Worm (Caenorhabditis elegans) whole organism, L4 larva: Measurements from ENCODE around the gene srx-5.
A peak's percentile ranks its signal among the peaks of the same experiment; 100 is the strongest.

Experiments used
- D1046.2 ChIP-seq: fragments of 200-800 bp; sonication (Bioruptor generic); IDR thresholded peaks from 2 replicates; pipeline ENCODE4 v1.3.6; 2022; ENCODE audit warnings: missing genetic modification characterization, missing compliant biosample characterization
- F10B5.3 ChIP-seq: sonication (generic microtip); optimal IDR thresholded peaks from 2 replicates; lab custom pipeline; 2016; ENCODE audit warnings: mild to moderate bottlenecking, missing genetic modification characterization, missing compliant biosample characterization
- F37D6.2 ChIP-seq: sonication (generic microtip); optimal IDR thresholded peaks from 2 replicates; lab custom pipeline; 2016; ENCODE audit warnings: mild to moderate bottlenecking, missing genetic modification characterization, missing compliant biosample characterization
- F44E2.7 ChIP-seq: fragments of 200-800 bp; sonication (Bioruptor generic); IDR thresholded peaks from 2 replicates; pipeline ENCODE4 v2.1.2; 2022; ENCODE audit warnings: missing genetic modification characterization, missing compliant biosample characterization
- F49E8.2 ChIP-seq: sonication (generic microtip); optimal IDR thresholded peaks from 2 replicates; lab custom pipeline; 2016; ENCODE audit warnings: missing compliant biosample characterization, mild to moderate bottlenecking, missing genetic modification characterization, borderline replicate concordance
- R02D3.7 ChIP-seq: fragments of 150-350 bp; sonication (generic microtip); optimal IDR thresholded peaks from 3 replicates; lab custom pipeline; 2014; ENCODE audit warnings: missing biosample characterization, missing genetic modification characterization
- T26A8.4 ChIP-seq: fragments of 200-800 bp; sonication (Bioruptor generic); IDR thresholded peaks from 2 replicates; pipeline ENCODE4 v1.3.6; 2022; ENCODE audit warnings: missing genetic modification characterization, missing compliant biosample characterization
- Y105C5A.15 ChIP-seq: fragments of 200-800 bp; sonication (Bioruptor generic); IDR thresholded peaks from 2 replicates; pipeline ENCODE4 v1.3.6; 2022; ENCODE audit warnings: missing genetic modification characterization, missing compliant biosample characterization
- aha-1 ChIP-seq: fragments of 150-350 bp; peaks from one replicate; lab custom pipeline; 2014; ENCODE audit warnings: missing biosample characterization, missing genetic modification characterization
- aly-2 ChIP-seq: sonication (generic microtip); optimal IDR thresholded peaks from 2 replicates; lab custom pipeline; 2018; ENCODE audit warnings: missing biosample characterization, missing genetic modification characterization
- ama-1 ChIP-seq: fragments of 150-350 bp; optimal IDR thresholded peaks from 2 replicates; lab custom pipeline; 2014; ENCODE audit warnings: inconsistent platforms, mixed read lengths
- attf-4 ChIP-seq: sonication (generic microtip); optimal IDR thresholded peaks from 3 replicates; lab custom pipeline; 2017; ENCODE audit warnings: missing biosample characterization, missing genetic modification characterization
- ceh-20 ChIP-seq: fragments of 200-800 bp; sonication (Bioruptor generic); IDR thresholded peaks from 2 replicates; pipeline ENCODE4 v1.3.6; 2022; ENCODE audit warnings: missing genetic modification reagents, missing genetic modification characterization, missing compliant biosample characterization
- ceh-44 ChIP-seq: fragments of 200-800 bp; sonication (Bioruptor generic); IDR thresholded peaks from 2 replicates; pipeline ENCODE4 v1.3.6; 2022; ENCODE audit warnings: missing genetic modification reagents, missing genetic modification characterization, missing compliant biosample characterization
- ceh-82 ChIP-seq: sonication (generic microtip); optimal IDR thresholded peaks from 2 replicates; lab custom pipeline; 2017; ENCODE audit warnings: missing biosample characterization, missing genetic modification characterization
- ctbp-1 ChIP-seq: fragments of 200-800 bp; sonication (Bioruptor generic); IDR thresholded peaks from 2 replicates; pipeline ENCODE4 v1.3.6; 2022; ENCODE audit warnings: missing genetic modification reagents, missing genetic modification characterization, missing compliant biosample characterization
- daf-19 ChIP-seq: fragments of 200-800 bp; sonication (Bioruptor generic); conservative IDR thresholded peaks from 2 replicates; pipeline ENCODE4 v1.3.6; 2022; ENCODE audit warnings: missing genetic modification characterization, missing compliant biosample characterization
- daf-8 ChIP-seq: fragments of 200-800 bp; sonication (Bioruptor generic); IDR thresholded peaks from 2 replicates; pipeline ENCODE4 v1.3.6; 2022; ENCODE audit warnings: missing genetic modification characterization, missing compliant biosample characterization
- dmd-6 ChIP-seq: fragments of 200-800 bp; sonication (Bioruptor generic); IDR thresholded peaks from 2 replicates; pipeline ENCODE4 v1.3.6; 2022; ENCODE audit warnings: missing genetic modification reagents, missing genetic modification characterization, missing compliant biosample characterization
- duxl-1 ChIP-seq: sonication (generic microtip); optimal IDR thresholded peaks from 2 replicates; lab custom pipeline; 2016; ENCODE audit warnings: mild to moderate bottlenecking, missing genetic modification characterization, moderate library complexity, missing compliant biosample characterization; ENCODE audit not compliant: poor library complexity
- dve-1 ChIP-seq: sonication (generic microtip); optimal IDR thresholded peaks from 2 replicates; lab custom pipeline; 2017; ENCODE audit warnings: antibody characterized with exemption, mild to moderate bottlenecking, missing genetic modification characterization, missing compliant biosample characterization; ENCODE audit not compliant: insufficient read depth
- egl-27 ChIP-seq: sonication (generic microtip); optimal IDR thresholded peaks from 3 replicates; lab custom pipeline; 2017; ENCODE audit warnings: missing biosample characterization, missing genetic modification reagents, missing genetic modification characterization
- hif-1 ChIP-seq, 2 experiments: sonication (generic microtip); optimal IDR thresholded peaks; 2 replicates each; lab custom pipeline; 2016 to 2017; ENCODE audit warnings: missing compliant biosample characterization in 2 of 2, missing genetic modification characterization in 2 of 2, missing genetic modification reagents in 2 of 2, missing genotype in 2 of 2, mild to moderate bottlenecking in 1 of 2
- hlh-11 ChIP-seq: fragments of 200-800 bp; sonication (Bioruptor generic); optimal IDR thresholded peaks from 2 replicates; lab custom pipeline; 2018; ENCODE audit warnings: mild to moderate bottlenecking, missing genetic modification characterization, missing compliant biosample characterization
- hmg-1.1 ChIP-seq: fragments of 200-800 bp; sonication (Bioruptor generic); IDR thresholded peaks from 2 replicates; pipeline ENCODE4 v1.3.6; 2022; ENCODE audit warnings: missing genetic modification reagents, missing genetic modification characterization, missing compliant biosample characterization
- lin-1 ChIP-seq: fragments of 200-800 bp; sonication (Bioruptor generic); IDR thresholded peaks from 2 replicates; pipeline ENCODE4 v1.3.6; 2022; ENCODE audit warnings: missing genetic modification reagents, missing genetic modification characterization, missing compliant biosample characterization
- lin-13 ChIP-seq: fragments of 150-350 bp; optimal IDR thresholded peaks from 2 replicates; lab custom pipeline; 2014; ENCODE audit warnings: missing biosample characterization, missing genetic modification reagents, missing genetic modification characterization
- lin-15B ChIP-seq: fragments of 150-350 bp; sonication (generic microtip); optimal IDR thresholded peaks from 3 replicates; lab custom pipeline; 2014; ENCODE audit warnings: missing biosample characterization, missing genetic modification characterization
- lin-39 ChIP-seq: fragments of 150-350 bp; optimal IDR thresholded peaks from 2 replicates; lab custom pipeline; 2014; ENCODE audit warnings: missing biosample characterization, missing genetic modification reagents, missing genetic modification characterization
- lsy-2 ChIP-seq, 2 experiments: fragments of 150-350 bp in 1 of 2; sonication (generic microtip) in 1 of 2; optimal IDR thresholded peaks; 2 replicates each; lab custom pipeline; 2014 to 2017; ENCODE audit warnings: missing biosample characterization in 2 of 2, missing genetic modification characterization in 2 of 2
- mdt-29 ChIP-seq: fragments of 200-800 bp; sonication (Bioruptor generic); IDR thresholded peaks from 2 replicates; pipeline ENCODE4 v1.3.6; 2022; ENCODE audit warnings: missing genetic modification reagents, missing genetic modification characterization, missing compliant biosample characterization
- mes-2 ChIP-seq: sonication (generic microtip); optimal IDR thresholded peaks from 2 replicates; lab custom pipeline; 2016; ENCODE audit warnings: missing genotype, mild to moderate bottlenecking, missing genetic modification characterization, missing compliant biosample characterization; ENCODE audit not compliant: poor library complexity, severe bottlenecking
- nhr-102 ChIP-seq: sonication (generic microtip); optimal IDR thresholded peaks from 2 replicates; lab custom pipeline; 2016; ENCODE audit warnings: mild to moderate bottlenecking, missing genetic modification characterization, moderate library complexity, missing compliant biosample characterization
- nhr-11 ChIP-seq: fragments of 150-350 bp; optimal IDR thresholded peaks from 2 replicates; lab custom pipeline; 2014; ENCODE audit warnings: missing biosample characterization, missing genetic modification characterization
- nhr-237 ChIP-seq: sonication (generic microtip); optimal IDR thresholded peaks from 2 replicates; lab custom pipeline; 2017; ENCODE audit warnings: missing biosample characterization, missing genetic modification characterization
- nhr-25 ChIP-seq: sonication (generic microtip); optimal IDR thresholded peaks from 2 replicates; lab custom pipeline; 2017; ENCODE audit warnings: missing genetic modification characterization, mild to moderate bottlenecking, missing compliant biosample characterization, antibody characterized with exemption, moderate library complexity, borderline replicate concordance; ENCODE audit not compliant: insufficient read depth
- nhr-28 ChIP-seq: fragments of 150-350 bp; optimal IDR thresholded peaks from 2 replicates; lab custom pipeline; 2014; ENCODE audit warnings: missing biosample characterization, missing genetic modification characterization
- nhr-48 ChIP-seq: sonication (generic microtip); optimal IDR thresholded peaks from 2 replicates; lab custom pipeline; 2016; ENCODE audit warnings: mild to moderate bottlenecking, missing genetic modification characterization, missing compliant biosample characterization
- nhr-6 ChIP-seq: fragments of 150-350 bp; optimal IDR thresholded peaks from 2 replicates; lab custom pipeline; 2014; ENCODE audit warnings: missing biosample characterization, missing genetic modification characterization
- php-3 ChIP-seq: fragments of 200-800 bp; sonication (Bioruptor generic); IDR thresholded peaks from 2 replicates; pipeline ENCODE4 v1.3.6; 2022; ENCODE audit warnings: missing genetic modification reagents, missing genetic modification characterization, missing compliant biosample characterization
- pqm-1 ChIP-seq: sonication (generic microtip); optimal IDR thresholded peaks from 2 replicates; lab custom pipeline; 2017; ENCODE audit warnings: missing biosample characterization, missing genetic modification characterization
- saeg-2 ChIP-seq: fragments of 200-800 bp; sonication (Bioruptor generic); IDR thresholded peaks from 2 replicates; pipeline ENCODE4 v1.3.6; 2022; ENCODE audit warnings: missing genetic modification reagents, missing genetic modification characterization, missing compliant biosample characterization
- sdz-12 ChIP-seq: fragments of 200-800 bp; sonication (Bioruptor generic); optimal IDR thresholded peaks from 2 replicates; lab custom pipeline; 2018; ENCODE audit warnings: mild to moderate bottlenecking, missing genetic modification characterization, missing compliant biosample characterization
- set-16 ChIP-seq: fragments of 200-800 bp; sonication (Bioruptor generic); IDR thresholded peaks from 2 replicates; pipeline ENCODE4 v1.3.6; 2022; ENCODE audit warnings: missing genetic modification reagents, missing genetic modification characterization, missing compliant biosample characterization
- snpc-4 ChIP-seq: fragments of 150-350 bp; optimal IDR thresholded peaks from 2 replicates; lab custom pipeline; 2014; ENCODE audit warnings: missing biosample characterization, missing genetic modification characterization
- tra-1 ChIP-seq: fragments of 200-800 bp; sonication (Bioruptor generic); IDR thresholded peaks from 2 replicates; pipeline ENCODE4 v1.3.6; 2022; ENCODE audit warnings: missing genetic modification reagents, missing genetic modification characterization, missing compliant biosample characterization
- unc-39 ChIP-seq: sonication (generic microtip); optimal IDR thresholded peaks from 2 replicates; lab custom pipeline; 2017; ENCODE audit warnings: missing biosample characterization, missing genetic modification characterization
- zip-11 ChIP-seq: fragments of 200-800 bp; sonication (Bioruptor generic); IDR thresholded peaks from 2 replicates; pipeline ENCODE4 v1.3.6; 2022; ENCODE audit warnings: missing genetic modification characterization, missing compliant biosample characterization
- zip-2 ChIP-seq: fragments of 150-350 bp; optimal IDR thresholded peaks from 2 replicates; lab custom pipeline; 2014; ENCODE audit warnings: missing biosample characterization, missing genetic modification characterization
- ztf-7 ChIP-seq: fragments of 150-350 bp; optimal IDR thresholded peaks from 2 replicates; lab custom pipeline; 2014; ENCODE audit warnings: missing biosample characterization, missing genetic modification characterization

srx-5 gene

DNA sequence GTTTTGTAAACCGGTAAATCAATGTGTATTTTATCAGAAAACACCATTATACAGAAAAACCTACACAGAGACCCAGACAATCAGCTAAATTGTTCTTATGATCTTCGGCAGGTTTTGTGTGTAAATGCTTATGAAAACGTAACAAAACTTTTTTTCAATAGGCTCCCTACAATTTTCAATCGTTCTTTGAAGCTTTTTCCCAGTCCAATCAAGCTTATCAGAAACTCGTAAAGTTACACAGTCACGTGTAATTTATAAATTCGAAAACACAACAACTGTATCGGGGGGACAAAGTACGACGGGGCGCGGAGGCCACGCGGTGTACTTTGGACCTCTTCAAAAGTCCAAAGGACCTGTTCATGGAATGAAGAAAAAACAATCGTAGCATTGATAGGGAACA, 30.3 kb downstream of the srx-5 start (continued):
- TF ChIP-seq lin-1 (GFP tag; lab: Robert Waterston, UW) (0 out of 2 replicates have a peak, but pooled peaks have one; percentile 31), nhr-6 (tag; lab: Kevin White, UChicago) (no peak), hif-1 (tag; optimal IDR thresholded peaks at IDR 0.05; lab: Kevin White, UChicago) (peak in 1 of 2 experiments; percentile 47), nhr-11 (no peak), nhr-102 (tag; lab: Kevin White, UChicago) (peak; percentile 73), F37D6.2 (tag; lab: Kevin White, UChicago) (no peak), ctbp-1 (GFP tag; lab: Robert Waterston, UW) (0 out of 2 replicates have a peak, but pooled peaks have one; percentile 25), attf-4 (tag; lab: Kevin White, UChicago) (no peak), dve-1 (tag; lab: Kevin White, UChicago) (peak; percentile 89), zip-11 (GFP tag; lab: Robert Waterston, UW) (no peak), set-16 (GFP tag; lab: Robert Waterston, UW) (no peak), snpc-4 (tag; lab: Kevin White, UChicago) (no peak), php-3 (GFP tag; lab: Robert Waterston, UW) (peak; percentile 93), aha-1 (tag; lab: Kevin White, UChicago) (peak; percentile 47), nhr-28 (tag; lab: Kevin White, UChicago) (peak; percentile 19), F44E2.7 (GFP tag; lab: Robert Waterston, UW) (no peak), lin-15B (tag; lab: Kevin White, UChicago) (no peak), hmg-1.1 (no peak), nhr-48 (tag; lab: Kevin White, UChicago) (peak; percentile 79), zip-2 (tag; lab: Kevin White, UChicago) (no peak), daf-19 (no peak), mdt-29 (GFP tag; lab: Robert Waterston, UW) (peak; percentile 86), F10B5.3 (tag; lab: Kevin White, UChicago) (no peak), lsy-2 (tag; optimal IDR thresholded peaks at IDR 0.05; lab: Kevin White, UChicago) (peak in 1 of 2 experiments; percentile 26)

DNA sequence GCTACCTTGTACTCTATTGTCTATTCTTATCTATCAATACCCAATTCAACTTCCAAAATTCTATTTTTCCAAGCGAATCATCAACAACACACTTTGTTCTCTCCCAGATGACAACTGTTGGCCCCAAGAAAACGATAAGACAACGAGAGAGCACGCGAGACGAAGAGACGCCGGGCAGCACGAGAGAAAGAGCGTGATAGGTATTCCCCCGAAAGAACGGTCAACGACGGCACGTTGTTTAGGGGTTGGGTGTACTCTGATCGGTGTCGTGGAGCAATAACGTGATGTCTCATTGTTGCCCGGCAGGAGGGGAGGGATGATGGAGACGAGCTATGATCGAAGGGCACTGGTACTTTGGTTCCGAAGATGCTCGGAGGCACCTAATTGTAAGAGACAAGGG, 31.5 kb downstream of the srx-5 start:
- TF ChIP-seq R02D3.7, result no peak
- TF ChIP-seq nhr-102 (tag; lab: Kevin White, UChicago), result peak; percentile 93
- TF ChIP-seq mes-2, result peak; percentile 71
- peak; percentile 89 for TF ChIP-seq T26A8.4 (GFP tag; lab: Robert Waterston, UW)
- peak; percentile 90 for TF ChIP-seq ceh-20 (GFP tag; lab: Robert Waterston, UW)
- TF ChIP-seq duxl-1 (tag; lab: Kevin White, UChicago), result peak; percentile 73
- no peak for TF ChIP-seq lin-39 (tag; lab: Kevin White, UChicago)
- TF ChIP-seq mdt-29 (GFP tag; lab: Robert Waterston, UW), result peak; percentile 98
- TF ChIP-seq ztf-7 (tag; lab: Kevin White, UChicago), result no peak
- TF ChIP-seq aly-2 (tag; lab: Kevin White, UChicago), result no peak
- no peak for TF ChIP-seq ceh-82
- TF ChIP-seq nhr-48 (tag; lab: Kevin White, UChicago), result peak; percentile 92
- TF ChIP-seq F49E8.2 (tag; lab: Kevin White, UChicago), result no peak
- peak; percentile 94 for TF ChIP-seq tra-1
- TF ChIP-seq ceh-44 (GFP tag; lab: Robert Waterston, UW), result no peak
- peak; percentile 13 for TF ChIP-seq sdz-12 (GFP tag; lab: Kevin White, UChicago)
- TF ChIP-seq unc-39 (tag; lab: Kevin White, UChicago), result no peak
- TF ChIP-seq egl-27 (tag; lab: Kevin White, UChicago), result no peak
- TF ChIP-seq saeg-2, result peak; percentile 79
- TF ChIP-seq nhr-25, result no peak
- TF ChIP-seq snpc-4 (tag; lab: Kevin White, UChicago), result no peak
- peak; percentile 71 to 78 for TF ChIP-seq lsy-2 (tag; optimal IDR thresholded peaks at IDR 0.05; lab: Kevin White, UChicago)
- peak; percentile 98 for TF ChIP-seq dmd-6 (GFP tag; lab: Robert Waterston, UW)
- no peak for TF ChIP-seq nhr-237 (tag; lab: Kevin White, UChicago)
- TF ChIP-seq D1046.2 (GFP tag; lab: Robert Waterston, UW), result no peak
- peak; percentile 99 for TF ChIP-seq hlh-11
- TF ChIP-seq Y105C5A.15 (GFP tag; lab: Robert Waterston, UW), result no peak
- peak; percentile 70 for TF ChIP-seq pqm-1 (tag; lab: Kevin White, UChicago)
- no peak for TF ChIP-seq attf-4 (tag; lab: Kevin White, UChicago)
- no peak for TF ChIP-seq lin-13 (GFP tag; lab: Kevin White, UChicago)
- TF ChIP-seq zip-11 (GFP tag; lab: Robert Waterston, UW), result no peak
- no peak for TF ChIP-seq ama-1
- TF ChIP-seq daf-8 (GFP tag; lab: Robert Waterston, UW), result no peak
- TF ChIP-seq zip-2 (tag; lab: Kevin White, UChicago), result peak; percentile 37
